Worm (Caenorhabditis elegans) whole organism, L4/young adult: ENCODE data around the gene F40G9.12.
"Not testable (repeated sequence)": the region's sequence is repeated elsewhere in the genome, so short reads cannot be mapped to it uniquely, and the experiment has no call there.

Experiments used
- W03F9.2 ChIP-seq: fragments of 150-350 bp; optimal IDR thresholded peaks from 2 replicates; lab custom pipeline; 2014; ENCODE audit warnings: missing biosample characterization, missing genetic modification characterization
- dao-5 ChIP-seq: sonication (generic microtip); optimal IDR thresholded peaks from 2 replicates; lab custom pipeline; 2016; ENCODE audit warnings: missing genotype, missing genetic modification characterization, moderate library complexity, missing compliant biosample characterization
- him-1 ChIP-seq: sonication (generic microtip); optimal IDR thresholded peaks from 2 replicates; lab custom pipeline; 2016; ENCODE audit warnings: missing genotype, missing genetic modification reagents, missing genetic modification characterization, missing compliant biosample characterization

Gene F40G9.12

ce11 chrIII:171617-172016, at the start of gene F40G9.12, which contains the start of gene F40G9.9:
Gene F40G9.12, plus strand, starts transcription at chrIII:171847.
Gene F40G9.9, minus strand, starts transcription at chrIII:171717.
- TF ChIP-seq him-1 (no peak), dao-5 (tag; lab: Kevin White, UChicago) (no peak), W03F9.2 (tag; lab: Kevin White, UChicago) (no peak)

DNA sequence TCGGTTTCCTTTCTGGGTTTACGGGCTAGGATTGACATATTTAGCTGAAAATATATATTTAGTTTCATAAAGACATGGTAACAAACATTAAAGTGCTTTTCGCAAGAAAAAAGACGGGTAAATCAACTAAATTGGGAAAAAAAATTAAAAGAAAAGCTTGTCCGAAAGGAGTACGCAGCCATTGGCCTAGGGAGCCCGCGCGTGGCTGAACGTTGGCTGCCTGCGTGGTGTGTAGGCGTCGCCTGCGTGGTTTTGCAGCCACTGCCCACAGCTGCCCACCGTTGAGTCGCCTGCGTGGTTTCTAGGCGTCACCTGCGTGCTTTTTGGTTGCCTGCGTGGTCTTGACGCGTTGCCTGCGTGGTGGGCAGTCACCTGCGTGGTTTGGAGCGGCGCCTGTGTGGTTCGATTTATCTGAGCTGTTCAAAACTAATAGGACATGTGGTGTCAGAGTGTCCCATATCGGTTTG, 49.6 kb upstream of the F40G9.12 start, which contains the start of gene C29F9.12:
Gene C29F9.12 (minus strand): TSS at position 51 of the 467 bp plus-strand sequence.
- not testable (repeated sequence) for TF ChIP-seq W03F9.2 (tag; lab: Kevin White, UChicago); dao-5 (tag; lab: Kevin White, UChicago); him-1

DNA sequence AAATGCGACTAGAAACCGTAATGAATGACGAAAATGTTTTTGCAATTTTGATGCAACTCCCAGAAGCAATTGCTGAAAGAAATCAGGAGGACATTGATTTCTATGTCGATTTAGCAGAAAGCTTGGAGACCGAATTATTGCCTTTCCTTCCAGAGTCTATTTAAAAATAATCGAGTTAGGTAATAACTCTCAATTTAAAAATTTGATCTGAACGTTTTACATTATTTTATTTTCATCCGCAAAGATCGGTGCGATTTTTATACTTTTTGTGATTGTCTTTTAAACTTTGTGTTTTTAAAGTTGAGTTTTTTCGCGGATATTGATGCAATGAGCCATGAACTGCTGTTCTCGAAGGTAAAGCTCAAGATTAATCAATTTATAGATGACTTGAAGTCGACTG, 47.2 kb upstream of the F40G9.12 start, which contains the start of gene pals-23:
Gene pals-23 (plus strand): TSS at position 301 of the 400 bp plus-strand sequence.
- TF ChIP-seq W03F9.2 (tag; lab: Kevin White, UChicago) (no peak), him-1 (no peak), dao-5 (tag; lab: Kevin White, UChicago) (no peak)

ce11 chrIII:130650-131049, 41.0 kb upstream of the F40G9.12 start, which contains the start of the genes nhr-280 and C29F9.2:
Gene nhr-280, minus strand, starts transcription at chrIII:130750.
Gene C29F9.2, plus strand, starts transcription at chrIII:130947.
- no peak for TF ChIP-seq W03F9.2 (tag; lab: Kevin White, UChicago)
- TF ChIP-seq dao-5 (tag; lab: Kevin White, UChicago) = no peak
- no peak for TF ChIP-seq him-1

DNA sequence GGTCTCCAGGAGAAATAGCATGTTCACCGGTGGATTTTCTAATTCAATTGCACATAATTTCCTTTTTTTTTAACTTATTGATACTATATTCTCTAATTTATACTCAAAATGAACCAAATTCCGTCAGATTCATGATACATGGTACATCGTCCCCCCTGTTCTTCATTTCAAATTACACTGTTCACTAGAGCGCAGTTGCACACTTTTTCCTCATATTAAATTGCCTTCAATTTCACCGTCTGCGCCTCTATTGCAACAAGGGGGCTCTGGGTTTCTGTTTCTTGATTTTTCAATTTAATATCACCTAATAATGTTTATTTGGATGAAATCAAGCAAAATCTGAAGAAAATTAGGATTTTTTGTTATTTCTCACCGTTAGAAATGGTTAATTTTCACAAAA, 40.0 kb upstream of the F40G9.12 start:
- TF ChIP-seq dao-5 (tag; lab: Kevin White, UChicago) (no peak), him-1 (no peak), W03F9.2 (tag; lab: Kevin White, UChicago) (no peak)

DNA sequence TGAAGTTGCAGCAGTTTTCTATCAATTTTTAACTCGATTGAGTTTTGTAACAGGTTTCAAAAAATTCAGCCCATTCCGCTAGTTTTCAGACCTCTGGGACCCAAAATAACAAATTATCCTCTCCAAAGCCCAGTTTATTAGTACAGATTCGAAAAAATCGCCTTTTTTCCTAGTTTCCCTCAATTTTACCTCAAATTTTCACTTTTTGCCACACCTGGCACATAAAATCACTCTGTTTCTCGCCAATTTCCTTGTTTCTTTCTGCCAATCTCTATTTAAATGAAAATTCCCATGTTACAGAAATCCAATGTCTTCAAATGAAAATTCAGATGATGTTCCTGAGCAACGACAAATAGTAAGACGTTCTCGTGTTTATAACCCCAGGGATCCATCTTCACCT, 39.5 kb upstream of the F40G9.12 start, which contains the start of gene pals-22:
Gene pals-22 (plus strand): TSS at position 301 of the 400 bp plus-strand sequence.
- TF ChIP-seq dao-5 (tag; lab: Kevin White, UChicago) (no peak), W03F9.2 (tag; lab: Kevin White, UChicago) (no peak), him-1 (no peak)

DNA sequence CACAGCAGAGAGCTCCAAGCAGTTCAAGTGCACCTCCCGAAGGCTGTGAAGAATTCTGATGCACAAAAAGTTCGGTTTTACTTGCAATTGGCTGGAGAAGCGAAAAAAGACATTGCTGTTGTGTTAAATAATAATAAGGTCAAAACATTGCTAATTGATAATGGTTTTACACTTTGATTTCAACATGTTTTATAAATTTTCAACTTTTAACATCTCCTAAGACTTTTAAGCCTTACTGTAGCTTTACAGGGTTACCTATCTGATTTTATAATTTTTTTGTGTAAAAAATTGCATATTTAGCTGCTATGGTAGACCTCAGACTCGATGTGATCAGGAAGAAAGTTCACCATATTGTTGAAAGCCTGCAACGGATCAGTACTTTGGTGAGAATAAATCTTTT, 37.5 kb upstream of the F40G9.12 start, which contains the start of gene pals-25:
Gene pals-25 (plus strand): TSS at position 301 of the 400 bp plus-strand sequence.
- TF ChIP-seq him-1 = no peak
- no peak for TF ChIP-seq dao-5 (tag; lab: Kevin White, UChicago)
- TF ChIP-seq W03F9.2 (tag; lab: Kevin White, UChicago) = no peak

DNA sequence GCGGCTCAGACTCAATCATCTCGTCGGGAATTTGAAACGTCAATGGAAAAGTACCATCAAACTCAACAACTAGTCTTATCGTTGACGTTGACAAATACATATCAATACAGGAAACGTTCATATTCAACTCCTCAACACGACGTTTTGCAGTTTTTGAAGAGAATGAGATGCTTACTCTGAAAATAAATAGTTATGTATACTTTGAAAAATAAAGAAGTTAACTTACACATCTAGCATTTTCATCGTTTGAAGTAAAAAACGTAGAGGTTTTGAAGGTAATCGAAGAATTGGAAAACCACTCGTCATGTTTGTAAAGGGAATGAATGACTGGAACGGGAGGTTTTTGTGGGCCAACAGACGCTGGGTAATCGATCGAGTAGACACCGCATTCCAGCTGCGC, 30.7 kb upstream of the F40G9.12 start, which contains the start of gene fbxb-81:
Gene fbxb-81 (minus strand): TSS at position 314 of the 400 bp plus-strand sequence.
- no peak for TF ChIP-seq him-1
- no peak for TF ChIP-seq W03F9.2 (tag; lab: Kevin White, UChicago)
- TF ChIP-seq dao-5 (tag; lab: Kevin White, UChicago) = no peak

DNA sequence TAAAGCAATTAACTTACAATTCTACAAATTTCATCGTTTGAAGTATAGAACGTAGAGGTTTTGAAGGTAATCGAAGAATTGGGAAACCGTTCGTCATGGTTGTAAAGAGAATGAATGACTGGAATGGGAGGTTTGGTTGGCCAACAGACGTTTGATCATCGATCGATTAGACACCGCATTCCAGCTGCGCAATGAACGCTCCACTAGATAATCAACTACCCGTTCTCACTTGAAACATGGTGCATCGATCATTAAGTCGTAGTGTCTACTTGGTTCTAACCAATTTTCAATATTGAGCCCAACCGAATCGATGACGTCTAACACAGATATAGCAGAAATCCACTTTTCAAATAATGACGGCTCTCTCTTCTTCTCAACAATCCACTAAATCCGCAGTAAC, 28.5 kb upstream of the F40G9.12 start, which contains the start of gene fbxb-82:
Gene fbxb-82 (minus strand): TSS at position 101 of the 400 bp plus-strand sequence.
- TF ChIP-seq W03F9.2 (tag; lab: Kevin White, UChicago) = no peak
- TF ChIP-seq dao-5 (tag; lab: Kevin White, UChicago) = no peak
- TF ChIP-seq him-1 = no peak

ce11 chrIII:145078-145477, 26.6 kb upstream of the F40G9.12 start, which contains the start of the genes T17A3.12 and fbxb-83:
Gene T17A3.12, minus strand, starts transcription at chrIII:145178.
Gene fbxb-83, minus strand, starts transcription at chrIII:145211.
- TF ChIP-seq dao-5 (tag; lab: Kevin White, UChicago) (no peak), him-1 (no peak), W03F9.2 (tag; lab: Kevin White, UChicago) (no peak)

ce11 chrIII:146369-146768, 25.3 kb upstream of the F40G9.12 start, which contains the start of gene fbxb-84:
Gene fbxb-84, minus strand, starts transcription at chrIII:146469.
- no peak for TF ChIP-seq dao-5 (tag; lab: Kevin White, UChicago)
- TF ChIP-seq him-1 = no peak
- no peak for TF ChIP-seq W03F9.2 (tag; lab: Kevin White, UChicago)

- TF ChIP-seq him-1 (no peak), dao-5 (tag; lab: Kevin White, UChicago) (no peak), W03F9.2 (tag; lab: Kevin White, UChicago) (no peak)
Measured at ce11 chrIII:147570-148076, 24.0 kb upstream of the F40G9.12 start, which contains the start of gene sqst-5. Gene sqst-5, minus strand, starts transcription at chrIII:147620.

ce11 chrIII:149132-149531, 22.5 kb upstream of the F40G9.12 start:
- TF ChIP-seq dao-5 (tag; lab: Kevin White, UChicago) = no peak
- TF ChIP-seq him-1 = no peak
- no peak for TF ChIP-seq W03F9.2 (tag; lab: Kevin White, UChicago)

DNA sequence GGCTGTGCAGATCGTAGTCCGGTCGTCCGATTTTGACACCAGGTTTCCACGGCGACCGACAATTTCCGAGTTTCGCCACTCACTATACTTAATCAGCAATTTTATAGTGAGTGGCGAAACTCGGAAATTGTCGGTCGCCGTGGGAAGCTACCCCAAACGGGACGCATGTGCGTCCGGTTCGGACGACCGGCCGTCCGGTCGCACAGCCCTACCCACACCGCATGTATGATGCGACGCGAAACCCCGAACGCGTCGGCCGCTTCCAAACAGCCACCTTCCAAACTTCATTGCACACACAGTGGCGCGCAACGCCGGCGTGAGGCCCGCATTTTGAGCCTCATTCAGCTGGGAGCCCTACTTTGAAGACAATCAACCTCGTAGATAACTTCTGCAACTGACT, 20.6 kb upstream of the F40G9.12 start:
- TF ChIP-seq dao-5 (tag; lab: Kevin White, UChicago) = no peak
- no peak for TF ChIP-seq W03F9.2 (tag; lab: Kevin White, UChicago)
- no peak for TF ChIP-seq him-1
